Fruit fly (Drosophila melanogaster) whole organism, embryonic: ENCODE results near the gene CG12477.
A peak's percentile ranks its signal among the peaks of the same experiment; 100 is the strongest.

ENCODE experiments used
- B-H2 ChIP-seq: fragments of 200-800 bp; sonication (Bioruptor generic); optimal IDR thresholded peaks from 2 replicates; lab custom pipeline; 2018; ENCODE audit warnings: missing biosample characterization, mild to moderate bottlenecking, missing genetic modification characterization
- CG10366 ChIP-seq: fragments of 200-800 bp; sonication (Bioruptor generic); IDR thresholded peaks from 2 replicates; pipeline ENCODE4 v1.3.6; 2022; ENCODE audit warnings: missing biosample characterization, missing genetic modification characterization
- CG10959 ChIP-seq: fragments of 200-800 bp; sonication (Bioruptor generic); IDR thresholded peaks from 2 replicates; pipeline ENCODE4 v1.3.6; 2022; ENCODE audit warnings: missing biosample characterization, missing genetic modification characterization
- CG12155 ChIP-seq: fragments of 200-800 bp; sonication (Bioruptor generic); optimal IDR thresholded peaks from 3 replicates; lab custom pipeline; 2016; ENCODE audit warnings: missing biosample characterization, missing genetic modification characterization
- CG12391 ChIP-seq: fragments of 200-800 bp; sonication (Bioruptor generic); optimal IDR thresholded peaks from 3 replicates; lab custom pipeline; 2018; ENCODE audit warnings: missing biosample characterization, mild to moderate bottlenecking, missing genetic modification characterization, moderate library complexity
- CG12659 ChIP-seq: fragments of 200-800 bp; sonication (Bioruptor generic); optimal IDR thresholded peaks from 3 replicates; lab custom pipeline; 2017; ENCODE audit warnings: mild to moderate bottlenecking, missing biosample characterization, missing genetic modification reagents, missing genetic modification characterization
- CG13123 ChIP-seq: fragments of 200-800 bp; sonication (Bioruptor generic); optimal IDR thresholded peaks from 2 replicates; lab custom pipeline; 2016; ENCODE audit warnings: missing biosample characterization, missing genetic modification characterization
- CG14667 ChIP-seq: fragments of 200-800 bp; sonication (Bioruptor generic); IDR thresholded peaks from 2 replicates; pipeline ENCODE4 v1.3.6; 2022; ENCODE audit warnings: missing biosample characterization, missing genetic modification characterization
- CG17359 ChIP-seq: fragments of 200-800 bp; sonication (Bioruptor generic); optimal IDR thresholded peaks from 3 replicates; lab custom pipeline; 2018; ENCODE audit warnings: missing biosample characterization, mild to moderate bottlenecking, missing genetic modification characterization, moderate library complexity
- CG2120 ChIP-seq: fragments of 200-800 bp; sonication (Bioruptor generic); optimal IDR thresholded peaks from 3 replicates; lab custom pipeline; 2016; ENCODE audit warnings: missing biosample characterization, missing genetic modification characterization
- CG2199 ChIP-seq: fragments of 200-800 bp; sonication (Bioruptor generic); IDR thresholded peaks from 3 replicates; pipeline ENCODE4 v1.3.6; 2022; ENCODE audit warnings: missing biosample characterization, missing genetic modification characterization
- CG2202 ChIP-seq: fragments of 200-800 bp; sonication (Bioruptor generic); optimal IDR thresholded peaks from 2 replicates; lab custom pipeline; 2018; ENCODE audit warnings: missing biosample characterization, mild to moderate bottlenecking, missing genetic modification characterization
- CG3065 ChIP-seq: fragments of 200-800 bp; sonication (Bioruptor generic); optimal IDR thresholded peaks from 2 replicates; lab custom pipeline; 2016; ENCODE audit warnings: missing biosample characterization, missing genetic modification characterization
- CG3281 ChIP-seq: fragments of 200-800 bp; sonication (Bioruptor generic); optimal IDR thresholded peaks from 3 replicates; lab custom pipeline; 2017; ENCODE audit warnings: missing biosample characterization, mild to moderate bottlenecking, missing genetic modification characterization
- CG3407 ChIP-seq: fragments of 200-800 bp; sonication (Bioruptor generic); optimal IDR thresholded peaks from 2 replicates; lab custom pipeline; 2018; ENCODE audit warnings: missing biosample characterization, mild to moderate bottlenecking, missing genetic modification characterization
- CG34422 ChIP-seq: fragments of 200-800 bp; sonication (Bioruptor generic); IDR thresholded peaks from 3 replicates; pipeline ENCODE4 v1.3.6; 2022; ENCODE audit warnings: missing biosample characterization, missing genetic modification characterization
- CG3995 ChIP-seq: fragments of 200-800 bp; sonication (Bioruptor generic); optimal IDR thresholded peaks from 3 replicates; lab custom pipeline; 2016; ENCODE audit warnings: missing biosample characterization, missing genetic modification characterization
- CG4424 ChIP-seq: fragments of 200-800 bp; sonication (Bioruptor generic); optimal IDR thresholded peaks from 3 replicates; lab custom pipeline; 2016; ENCODE audit warnings: missing biosample characterization, missing genetic modification characterization
- CG7786 ChIP-seq: fragments of 200-800 bp; sonication (Bioruptor generic); optimal IDR thresholded peaks from 2 replicates; lab custom pipeline; 2016; ENCODE audit warnings: missing biosample characterization, missing genetic modification characterization
- CG7963 ChIP-seq: fragments of 200-800 bp; sonication (Bioruptor generic); IDR thresholded peaks from 3 replicates; pipeline ENCODE4 v1.3.6; 2022; ENCODE audit warnings: missing biosample characterization, missing genetic modification characterization; ENCODE audit not compliant: partially characterized antibody
- CG9817 ChIP-seq: fragments of 200-800 bp; sonication (Bioruptor generic); optimal IDR thresholded peaks from 2 replicates; lab custom pipeline; 2018; ENCODE audit warnings: missing biosample characterization, mild to moderate bottlenecking, missing genetic modification characterization, moderate library complexity
- Chrac-16 ChIP-seq: fragments of 200-800 bp; sonication (Bioruptor generic); optimal IDR thresholded peaks from 3 replicates; lab custom pipeline; 2016; ENCODE audit warnings: missing biosample characterization, missing genetic modification characterization
- CoRest ChIP-seq: fragments of 200-800 bp; sonication (Bioruptor generic); optimal IDR thresholded peaks from 3 replicates; lab custom pipeline; 2018; ENCODE audit warnings: missing biosample characterization, mild to moderate bottlenecking, missing genetic modification characterization, moderate library complexity
- CrebB ChIP-seq: fragments of 200-800 bp; sonication (Bioruptor generic); optimal IDR thresholded peaks from 3 replicates; lab custom pipeline; 2018; ENCODE audit warnings: missing biosample characterization, mild to moderate bottlenecking, missing genetic modification characterization
- Dp ChIP-seq: fragments of 200-800 bp; sonication (Bioruptor generic); optimal IDR thresholded peaks from 2 replicates; lab custom pipeline; 2018; ENCODE audit warnings: missing biosample characterization, mild to moderate bottlenecking, missing genetic modification characterization, moderate library complexity
- Eip74EF ChIP-seq, 2 experiments: fragments of 200-800 bp in 1 of 2; fragments of >200 bp in 1 of 2; sonication (Bioruptor generic) in 1 of 2; optimal IDR thresholded peaks; 2 replicates each; lab custom pipeline; 2017 to 2019; ENCODE audit warnings: missing biosample characterization in 2 of 2, missing genetic modification characterization in 2 of 2, mild to moderate bottlenecking in 1 of 2, moderate library complexity in 1 of 2
- Ets65A ChIP-seq: fragments of 200-800 bp; sonication (Bioruptor generic); peaks from one replicate; lab custom pipeline; 2016; ENCODE audit warnings: missing biosample characterization, missing genetic modification characterization
- Med ChIP-seq: fragments of 200-800 bp; sonication (Bioruptor generic); peaks from one replicate; lab custom pipeline; 2016; ENCODE audit warnings: missing biosample characterization, missing genetic modification characterization, mild to moderate bottlenecking, inconsistent platforms, moderate library complexity
- Mrtf ChIP-seq: fragments of 200-800 bp; sonication (Bioruptor generic); IDR thresholded peaks from 3 replicates; pipeline ENCODE4 v1.3.6; 2022; ENCODE audit warnings: missing biosample characterization, missing genetic modification characterization
- NfI ChIP-seq: fragments of 200-800 bp; sonication (Bioruptor generic); optimal IDR thresholded peaks from 3 replicates; lab custom pipeline; 2018; ENCODE audit warnings: missing biosample characterization, mild to moderate bottlenecking, missing genetic modification characterization, moderate library complexity
- PHDP ChIP-seq: fragments of 200-800 bp; sonication (Bioruptor generic); optimal IDR thresholded peaks from 3 replicates; lab custom pipeline; 2018; ENCODE audit warnings: missing biosample characterization, mild to moderate bottlenecking, missing genetic modification characterization, moderate library complexity
- Rx ChIP-seq: fragments of 200-800 bp; sonication (Bioruptor generic); IDR thresholded peaks from 2 replicates; pipeline ENCODE4 v1.3.6; 2022; ENCODE audit warnings: missing biosample characterization, missing genetic modification characterization
- Vsx1 ChIP-seq: fragments of 200-800 bp; sonication (Bioruptor generic); optimal IDR thresholded peaks from 2 replicates; lab custom pipeline; 2017; ENCODE audit warnings: missing biosample characterization, mild to moderate bottlenecking, missing genetic modification characterization, missing genetic modification reagents
- bab2 ChIP-seq: fragments of 200-800 bp; sonication (Bioruptor generic); optimal IDR thresholded peaks from 2 replicates; lab custom pipeline; 2016; ENCODE audit warnings: missing biosample characterization, missing genetic modification characterization
- bsh ChIP-seq, 2 experiments: fragments of 200-800 bp; sonication (Bioruptor generic); optimal IDR thresholded peaks; 2 replicates each; lab custom pipeline; 2017 to 2018; ENCODE audit warnings: mild to moderate bottlenecking in 2 of 2, missing biosample characterization in 2 of 2, missing genetic modification characterization in 2 of 2, moderate library complexity in 1 of 2
- cato ChIP-seq: fragments of 200-800 bp; sonication (Bioruptor generic); optimal IDR thresholded peaks from 2 replicates; lab custom pipeline; 2016; ENCODE audit warnings: missing biosample characterization, missing genetic modification characterization, borderline replicate concordance
- caup ChIP-seq: fragments of 200-800 bp; sonication (Bioruptor generic); optimal IDR thresholded peaks from 3 replicates; lab custom pipeline; 2017; ENCODE audit warnings: missing biosample characterization, mild to moderate bottlenecking, missing genetic modification characterization, moderate library complexity; ENCODE audit not compliant: severe bottlenecking
- dan ChIP-seq: fragments of 200-800 bp; sonication (Bioruptor generic); IDR thresholded peaks from 2 replicates; pipeline ENCODE4 v1.3.6; 2022; ENCODE audit warnings: missing biosample characterization, missing genetic modification characterization
- gce ChIP-seq: fragments of 200-800 bp; sonication (Bioruptor generic); IDR thresholded peaks from 3 replicates; pipeline ENCODE4 v1.3.6; 2022; ENCODE audit warnings: missing biosample characterization, missing genetic modification characterization
- gem ChIP-seq: fragments of 200-800 bp; sonication (Bioruptor generic); optimal IDR thresholded peaks from 2 replicates; lab custom pipeline; 2019; ENCODE audit warnings: missing biosample characterization, mild to moderate bottlenecking, missing genetic modification characterization, moderate library complexity
- kay ChIP-seq: fragments of 200-800 bp; sonication (Bioruptor generic); optimal IDR thresholded peaks from 2 replicates; lab custom pipeline; 2016; ENCODE audit warnings: missing biosample characterization, missing genetic modification characterization
- kni ChIP-seq: fragments of 200-800 bp; sonication (Bioruptor generic); optimal IDR thresholded peaks from 3 replicates; lab custom pipeline; 2017; ENCODE audit warnings: mild to moderate bottlenecking, missing biosample characterization, missing genetic modification reagents, missing genetic modification characterization
- knrl ChIP-seq: fragments of 200-800 bp; sonication (Bioruptor generic); IDR thresholded peaks from 3 replicates; pipeline ENCODE4 v1.3.6; 2022; ENCODE audit warnings: missing biosample characterization, missing genetic modification characterization; ENCODE audit not compliant: partially characterized antibody
- salm ChIP-seq: fragments of 200-800 bp; sonication (Bioruptor generic); optimal IDR thresholded peaks from 2 replicates; lab custom pipeline; 2018; ENCODE audit warnings: missing biosample characterization, mild to moderate bottlenecking, missing genetic modification characterization
- sc ChIP-seq, 3 experiments: fragments of >200 bp in 2 of 3; fragments of 200-800 bp in 1 of 3; sonication (Bioruptor generic) in 1 of 3; optimal IDR thresholded peaks; 2 replicates in 2 of 3; 3 replicates in 1 of 3; lab custom pipeline; 2017; ENCODE audit warnings: mild to moderate bottlenecking in 1 of 3, missing biosample characterization in 1 of 3, missing genetic modification characterization in 1 of 3, missing genetic modification reagents in 1 of 3
- tin ChIP-seq: fragments of 200-800 bp; sonication (Bioruptor generic); optimal IDR thresholded peaks from 3 replicates; lab custom pipeline; 2016; ENCODE audit warnings: missing biosample characterization, missing genetic modification characterization
- tx ChIP-seq: fragments of 200-800 bp; sonication (Bioruptor generic); optimal IDR thresholded peaks from 2 replicates; lab custom pipeline; 2016; ENCODE audit warnings: missing biosample characterization, missing genetic modification characterization

CG12477 gene

DNA sequence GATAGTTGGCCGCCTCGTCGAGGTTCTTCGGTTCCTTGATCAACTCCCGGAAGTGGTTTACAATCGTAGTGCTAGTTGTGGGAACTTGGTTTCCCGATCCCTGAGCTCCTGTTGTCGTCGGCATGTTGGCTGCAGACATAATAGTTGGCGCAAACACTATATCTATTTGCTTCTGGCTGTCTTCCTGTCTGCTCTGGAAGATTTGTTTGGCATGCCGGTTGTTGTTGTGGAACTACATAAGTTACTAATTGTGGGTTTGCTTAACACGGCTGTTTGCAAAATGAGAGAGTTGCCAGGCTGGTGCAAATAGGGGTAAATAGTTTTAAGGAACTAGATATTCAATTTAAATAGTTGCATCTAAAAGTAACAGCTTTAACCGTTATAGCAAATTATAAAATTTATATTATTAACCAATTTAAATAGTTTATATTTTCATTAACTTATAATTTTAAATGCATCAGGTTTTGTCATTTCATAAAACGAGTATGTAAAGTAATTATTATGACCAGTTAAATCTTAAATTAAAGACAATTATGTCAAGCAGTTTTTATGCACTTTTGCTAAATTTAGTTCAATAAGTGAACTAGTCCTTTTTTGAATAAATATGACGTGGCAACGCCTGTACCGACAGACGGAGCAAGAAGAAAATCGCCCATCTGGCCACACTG lies 41.4 kb downstream of the CG12477 start, which contains the start of the genes Sgf11 and CG32202 (continued):
- TF ChIP-seq sc (optimal IDR thresholded peaks at IDR 0.05; lab: Kevin White, UChicago) (no peak), sc (GFP tag; optimal IDR thresholded peaks at IDR 0.05; lab: Kevin White, UChicago) (peak; percentile 56), CG7963 (no peak), CG2120 (GFP tag; lab: Kevin White, UChicago) (peak; percentile 63), CG12659 (GFP tag; lab: Kevin White, UChicago) (peak; percentile 88), CG17359 (tag; lab: Kevin White, UChicago) (peak; percentile 53), CG3995 (GFP tag; lab: Kevin White, UChicago) (peak; percentile 70), CoRest (peak; percentile 86), caup (GFP tag; lab: Kevin White, UChicago) (peak; percentile 42), Dp (GFP tag; lab: Kevin White, UChicago) (peak; percentile 7), Ets65A (peak; percentile 60), bab2 (peak; percentile 21), gem (peak; percentile 86), CG9817 (tag; lab: Kevin White, UChicago) (peak; percentile 47), Eip74EF (GFP tag; optimal IDR thresholded peaks at IDR 0.05; lab: Kevin White, UChicago) (peak in 1 of 2 experiments; percentile 26), knrl (peak; percentile 33; the same call in 2 of the 3 replicates), CG10366 (GFP tag; lab: Robert Waterston, UW) (peak; percentile 45; the same call in 1 of the 2 replicates), kay (peak; percentile 49), CG2202 (tag; lab: Kevin White, UChicago) (peak; percentile 23), gce (GFP tag; lab: Robert Waterston, UW) (no peak), bsh (GFP tag; optimal IDR thresholded peaks at IDR 0.05; lab: Kevin White, UChicago) (peak in 1 of 2 experiments; percentile 63), CG13123 (GFP tag; lab: Kevin White, UChicago) (peak; percentile 19), CG3407 (GFP tag; lab: Kevin White, UChicago) (peak; percentile 54), CG14667 (no peak), CG3065 (GFP tag; lab: Kevin White, UChicago) (peak; percentile 33), CG34422 (GFP tag; lab: Robert Waterston, UW) (peak; percentile 47; the same call in 1 of the 3 replicates), CG12391 (peak; percentile 88), Rx (GFP tag; lab: Robert Waterston, UW) (no peak), tin (GFP tag; lab: Kevin White, UChicago) (peak; percentile 34), Chrac-16 (GFP tag; lab: Kevin White, UChicago) (peak; percentile 40), salm (tag; lab: Kevin White, UChicago) (peak; percentile 21), CG2199 (0 out of 3 replicates have a peak, but pooled peaks have one; percentile 31), kni (GFP tag; lab: Kevin White, UChicago) (peak; percentile 10), NfI (GFP tag; lab: Kevin White, UChicago) (peak; percentile 58), dan (GFP tag; lab: Robert Waterston, UW) (no peak), CG3281 (peak; percentile 15), cato (GFP tag; lab: Kevin White, UChicago) (peak; percentile 46), CG10959 (GFP tag; lab: Robert Waterston, UW) (0 out of 2 replicates have a peak, but pooled peaks have one; percentile 21), CrebB (tag; lab: Kevin White, UChicago) (peak; percentile 6), CG7786 (GFP tag; lab: Kevin White, UChicago) (no peak), Med (peak; percentile 71), PHDP (tag; lab: Kevin White, UChicago) (peak; percentile 74), CG12155 (GFP tag; lab: Kevin White, UChicago) (peak; percentile 53), tx (GFP tag; lab: Kevin White, UChicago) (no peak), Vsx1 (GFP tag; lab: Kevin White, UChicago) (no peak), Mrtf (GFP tag; lab: Robert Waterston, UW) (no peak), B-H2 (GFP tag; lab: Kevin White, UChicago) (peak; percentile 59), CG4424 (GFP tag; lab: Kevin White, UChicago) (peak; percentile 56)
